Worm (Caenorhabditis elegans): ENCODE data around the gene T26G10.3.

- TF ChIP-seq med-1 (GFP tag; optimal IDR thresholded peaks at IDR 0.05; ENCODE audit: insufficient read depth) (no peak), ztf-29 (GFP tag; IDR thresholded peaks at IDR 0.05) (no peak), klf-2 (GFP tag; conservative IDR thresholded peaks at IDR 0.05) (no peak), ref-1 (GFP tag; conservative IDR thresholded peaks at IDR 0.05) (no peak), flt-1 (GFP tag; IDR thresholded peaks at IDR 0.05) (no peak), tab-1 (GFP tag; IDR thresholded peaks at IDR 0.05) (no peak), cog-1 (tag; optimal IDR thresholded peaks at IDR 0.05) (no peak), ztf-23 (GFP tag; IDR thresholded peaks at IDR 0.05) (peak; percentile 47; the same call in 1 of the 2 replicates)
These were observed 6.6 kb downstream of the T26G10.3 start, which contains the start of gene T26G10.1 for ce11 chrIII:9406600-9406999.
